Worm (Caenorhabditis elegans) whole organism, L4/young adult: ENCODE measurements around the gene srt-59.

Experiments
- W03F9.2 ChIP-seq: fragments of 150-350 bp; optimal IDR thresholded peaks from 2 replicates; lab custom pipeline; 2014; ENCODE audit warnings: missing biosample characterization, missing genetic modification characterization
- dao-5 ChIP-seq: sonication (generic microtip); optimal IDR thresholded peaks from 2 replicates; lab custom pipeline; 2016; ENCODE audit warnings: missing genotype, missing genetic modification characterization, moderate library complexity, missing compliant biosample characterization
- him-1 ChIP-seq: sonication (generic microtip); optimal IDR thresholded peaks from 2 replicates; lab custom pipeline; 2016; ENCODE audit warnings: missing genotype, missing genetic modification reagents, missing genetic modification characterization, missing compliant biosample characterization

srt-59 gene

DNA sequence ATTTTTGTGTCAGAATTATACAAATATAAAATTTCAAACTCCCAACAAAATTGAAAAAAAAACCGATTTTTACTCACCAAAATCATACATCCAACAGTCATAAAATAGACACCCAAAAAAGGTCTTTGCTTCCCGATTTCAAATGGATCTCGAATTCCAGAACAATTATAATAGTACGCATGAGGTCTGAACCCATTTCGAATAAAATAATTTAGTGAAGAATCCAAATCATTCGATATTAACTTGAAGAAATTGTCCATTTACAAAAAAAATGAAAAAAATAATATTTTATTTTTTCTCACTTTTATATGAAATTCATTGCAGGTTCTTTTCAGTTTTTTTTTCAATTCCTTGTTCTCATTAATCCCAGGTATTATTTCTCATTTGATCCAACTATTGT, at the start of gene srt-59:
srt-59 (minus strand) TSS at position 101 of the 400 bp plus-strand sequence.
- TF ChIP-seq dao-5 (tag; lab: Kevin White, UChicago) = no peak
- no peak for TF ChIP-seq W03F9.2
- no peak for TF ChIP-seq him-1 (tag; lab: Kevin White, UChicago)

DNA sequence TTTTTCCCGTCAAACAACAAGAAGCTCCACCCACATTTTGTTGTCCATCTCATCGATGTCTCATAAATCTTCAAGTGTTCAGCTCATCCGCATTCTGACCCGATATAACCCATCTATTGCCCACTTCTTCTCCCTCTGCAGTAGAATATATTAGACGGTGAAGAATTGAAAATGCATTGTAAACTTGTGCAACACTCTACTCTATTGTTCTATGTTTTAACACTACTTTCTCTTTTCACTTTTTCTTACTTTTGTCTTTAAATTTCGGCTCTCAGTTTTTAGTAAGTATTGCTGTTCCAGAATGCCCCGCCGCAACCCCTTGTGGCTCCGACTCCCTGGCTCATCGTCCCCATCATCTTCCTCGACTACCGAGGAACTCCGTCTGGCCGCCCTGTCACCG, 47.9 kb upstream of the srt-59 start, which contains the start of gene K11H12.9:
K11H12.9 (plus strand) TSS at position 301 of the 400 bp plus-strand sequence.
- TF ChIP-seq W03F9.2 (no peak), dao-5 (tag; lab: Kevin White, UChicago) (no peak), him-1 (tag; lab: Kevin White, UChicago) (no peak)

DNA sequence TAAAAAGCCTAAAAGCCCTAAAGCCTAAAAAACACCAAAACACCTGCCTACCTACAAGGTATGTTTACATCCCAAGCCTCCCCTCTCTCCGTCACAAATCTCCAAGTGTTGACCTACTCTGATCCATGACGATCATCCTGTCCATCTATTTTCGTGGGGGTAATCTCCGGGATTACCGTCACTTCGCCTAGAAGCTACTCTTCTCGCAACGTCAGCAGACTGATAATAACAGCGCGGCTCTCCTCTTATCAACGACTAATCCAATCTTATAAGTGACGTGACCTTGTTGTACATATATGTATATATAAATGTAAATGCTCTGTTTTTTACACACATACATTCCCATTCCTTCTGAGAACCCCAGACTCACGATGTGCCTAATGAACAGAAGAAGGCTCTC, 46.9 kb upstream of the srt-59 start:
- no peak for TF ChIP-seq W03F9.2
- no peak for TF ChIP-seq dao-5 (tag; lab: Kevin White, UChicago)
- no peak for TF ChIP-seq him-1 (tag; lab: Kevin White, UChicago)

DNA sequence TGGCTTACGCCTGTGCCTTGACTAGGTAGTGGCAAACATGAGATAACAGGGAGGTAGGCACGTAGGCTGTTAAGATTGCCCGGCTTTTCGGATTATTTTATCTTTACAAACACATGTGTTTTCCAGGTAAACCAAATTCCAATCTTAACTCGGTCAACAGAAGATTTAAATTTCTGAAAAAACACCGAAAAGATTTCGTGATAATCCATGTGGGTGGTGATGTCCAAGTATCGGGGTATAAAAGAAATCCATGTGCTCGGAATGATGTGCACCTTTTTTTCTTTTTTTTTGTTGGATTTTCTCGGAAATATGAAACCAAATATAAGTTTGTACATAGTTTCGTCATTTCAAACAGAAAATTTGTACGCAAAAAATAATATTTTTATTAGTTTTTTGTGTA, 42.0 kb upstream of the srt-59 start:
- TF ChIP-seq him-1 (tag; lab: Kevin White, UChicago) = no peak
- TF ChIP-seq dao-5 (tag; lab: Kevin White, UChicago) = no peak
- TF ChIP-seq W03F9.2 = no peak

DNA sequence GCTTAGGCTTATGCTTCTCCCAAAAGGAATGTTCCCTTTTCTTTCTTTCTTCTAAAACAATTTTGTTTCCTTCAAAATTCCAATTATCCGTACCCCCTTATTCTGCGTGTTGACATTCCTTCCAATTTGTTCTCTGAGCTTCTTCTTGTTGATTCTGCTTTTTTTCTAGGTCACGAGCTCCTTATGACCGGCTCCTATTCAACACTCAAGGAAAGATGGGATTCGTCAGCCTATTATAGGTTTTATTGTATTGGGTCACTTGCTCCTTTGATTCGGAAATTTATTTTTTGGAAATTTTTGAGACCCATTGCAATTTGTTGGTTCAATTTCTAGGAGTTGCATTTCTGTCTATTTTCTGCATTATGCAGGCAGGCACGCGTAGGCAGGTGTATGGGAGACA, 37.7 kb upstream of the srt-59 start:
- TF ChIP-seq W03F9.2 = no peak
- TF ChIP-seq dao-5 (tag; lab: Kevin White, UChicago) = no peak
- TF ChIP-seq him-1 (tag; lab: Kevin White, UChicago) = no peak

DNA sequence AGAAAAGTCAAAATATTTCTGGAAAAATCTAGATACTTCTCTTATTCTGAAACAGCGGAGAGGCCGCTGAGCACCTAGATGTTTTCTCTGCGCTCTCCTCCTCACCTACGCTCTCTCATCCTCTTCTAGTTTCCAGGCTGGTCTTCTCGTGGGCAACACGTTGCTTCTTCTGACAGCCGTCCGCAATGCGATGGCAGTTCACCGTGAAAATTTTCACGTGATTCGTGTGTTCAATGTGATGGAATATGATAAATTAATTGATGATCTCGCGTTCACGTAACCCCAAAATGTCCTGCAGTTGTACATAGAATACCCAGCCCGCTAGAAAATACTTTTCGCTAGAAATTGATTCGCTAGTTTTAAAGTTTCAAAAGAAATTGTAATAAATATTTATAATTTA, 32.1 kb upstream of the srt-59 start:
- TF ChIP-seq dao-5 (tag; lab: Kevin White, UChicago) = no peak
- no peak for TF ChIP-seq W03F9.2
- TF ChIP-seq him-1 (tag; lab: Kevin White, UChicago) = no peak

DNA sequence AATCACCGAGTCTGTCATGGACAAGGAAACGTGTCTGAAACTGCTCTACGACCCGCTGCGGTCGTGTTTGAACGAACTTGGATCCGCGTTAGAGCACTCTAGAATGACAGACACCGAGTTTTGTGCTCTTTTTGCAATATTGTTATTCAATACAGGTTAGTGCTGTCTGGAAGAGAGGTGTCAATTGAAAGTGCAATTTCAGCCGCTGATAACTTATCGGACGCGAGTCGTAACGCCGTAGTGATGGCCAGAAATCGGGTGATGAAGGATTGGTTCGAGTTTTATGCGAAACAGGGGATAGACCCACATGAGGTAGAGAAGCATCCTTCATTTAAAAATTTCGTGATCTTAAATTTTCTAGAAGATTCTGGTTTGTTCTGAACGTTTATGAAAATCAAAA, 30.4 kb upstream of the srt-59 start:
- TF ChIP-seq dao-5 (tag; lab: Kevin White, UChicago) = no peak

DNA sequence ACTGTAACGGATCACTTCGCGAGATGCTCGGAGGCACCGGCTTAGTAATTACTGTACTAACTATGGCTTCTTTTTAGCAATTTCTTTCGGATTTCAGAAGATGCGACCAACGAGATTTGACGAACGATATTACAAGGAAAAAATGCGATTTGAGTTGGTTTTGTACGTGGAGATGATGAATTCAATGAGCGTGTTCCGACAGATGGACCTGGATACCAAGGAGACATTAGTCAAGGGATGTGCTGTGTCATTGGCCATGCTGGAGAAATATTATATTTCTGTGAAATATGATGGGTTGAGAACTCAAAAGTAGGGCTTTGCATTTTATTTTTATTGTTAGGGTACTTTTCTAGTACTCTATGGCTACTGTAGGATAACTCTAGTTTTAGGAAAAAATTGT, 29.1 kb upstream of the srt-59 start:
- no peak for TF ChIP-seq dao-5 (tag; lab: Kevin White, UChicago)
- TF ChIP-seq him-1 (tag; lab: Kevin White, UChicago) = no peak
- TF ChIP-seq W03F9.2 = no peak

DNA sequence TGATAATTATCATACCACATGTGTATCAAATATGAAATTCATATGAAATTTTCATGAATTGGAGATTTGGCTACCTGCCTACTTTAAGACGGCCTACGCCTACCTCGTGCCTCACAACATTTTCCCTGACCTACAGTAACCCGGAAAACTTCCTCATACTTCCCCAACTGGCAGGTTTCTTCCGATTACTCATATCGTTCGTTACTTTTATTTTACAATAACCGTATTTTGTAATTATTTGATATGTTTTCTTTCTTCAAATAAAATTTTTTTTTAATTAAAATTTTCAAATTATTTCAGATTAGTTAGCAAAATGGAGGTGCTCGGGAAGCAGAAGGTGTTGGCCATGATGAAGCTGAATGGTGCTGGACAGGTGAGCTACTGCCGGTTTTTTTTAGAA, 25.7 kb upstream of the srt-59 start, which contains the start of gene nhr-76:
nhr-76 (plus strand) TSS at position 301 of the 400 bp plus-strand sequence.
- TF ChIP-seq W03F9.2 (no peak), dao-5 (tag; lab: Kevin White, UChicago) (no peak), him-1 (tag; lab: Kevin White, UChicago) (no peak)

DNA sequence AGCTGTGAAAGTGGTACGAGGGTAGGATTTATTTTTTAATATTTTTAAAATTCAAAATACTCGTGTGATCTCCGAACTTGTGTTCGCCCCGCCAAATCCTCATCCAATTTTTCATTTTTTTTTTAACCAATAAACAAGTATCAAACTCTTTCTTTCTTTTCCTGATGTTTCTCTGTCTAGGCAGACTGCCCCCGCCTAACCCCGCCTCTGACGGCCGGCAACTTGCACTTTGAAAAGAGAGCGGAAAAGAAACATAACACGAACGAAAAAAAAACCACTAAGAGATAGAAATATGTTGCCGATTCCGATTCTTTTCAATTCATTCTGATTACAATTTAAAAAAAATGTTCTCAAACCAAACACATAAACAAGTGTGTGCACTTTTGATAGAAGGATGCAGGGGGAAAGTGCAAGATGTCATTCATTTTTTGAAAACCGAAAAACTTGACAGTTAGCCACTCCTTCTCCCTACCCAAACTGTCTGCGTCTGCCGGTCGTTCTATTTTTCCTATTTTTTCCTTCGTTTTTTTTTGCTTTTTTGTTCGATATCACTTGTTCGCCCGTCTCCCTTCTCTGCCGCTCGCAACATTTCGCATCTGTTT, 24.6 kb upstream of the srt-59 start:
- TF ChIP-seq him-1 (tag; lab: Kevin White, UChicago) (no peak), W03F9.2 (no peak), dao-5 (tag; lab: Kevin White, UChicago) (no peak)

DNA sequence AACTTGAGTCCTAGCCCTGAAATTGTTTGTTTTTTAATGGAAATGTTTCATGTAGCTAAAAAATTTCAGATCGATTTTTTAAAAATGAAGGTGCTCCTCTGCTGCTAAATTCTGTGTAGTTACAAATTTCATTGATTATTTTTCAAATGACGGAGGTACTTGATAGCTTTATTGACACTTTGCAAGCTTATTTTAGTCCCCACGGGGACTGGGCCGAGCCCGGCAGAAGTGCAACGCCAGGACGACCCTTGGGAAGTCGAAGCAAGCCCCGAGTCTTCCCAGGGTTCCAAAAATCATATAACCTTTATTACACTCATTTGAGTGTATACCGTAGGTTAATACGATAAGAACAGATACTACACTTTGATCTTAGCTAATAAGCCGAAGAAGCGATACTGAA, 22.4 kb upstream of the srt-59 start:
- no peak for TF ChIP-seq dao-5 (tag; lab: Kevin White, UChicago)
- no peak for TF ChIP-seq him-1 (tag; lab: Kevin White, UChicago)
- TF ChIP-seq W03F9.2 = no peak

DNA sequence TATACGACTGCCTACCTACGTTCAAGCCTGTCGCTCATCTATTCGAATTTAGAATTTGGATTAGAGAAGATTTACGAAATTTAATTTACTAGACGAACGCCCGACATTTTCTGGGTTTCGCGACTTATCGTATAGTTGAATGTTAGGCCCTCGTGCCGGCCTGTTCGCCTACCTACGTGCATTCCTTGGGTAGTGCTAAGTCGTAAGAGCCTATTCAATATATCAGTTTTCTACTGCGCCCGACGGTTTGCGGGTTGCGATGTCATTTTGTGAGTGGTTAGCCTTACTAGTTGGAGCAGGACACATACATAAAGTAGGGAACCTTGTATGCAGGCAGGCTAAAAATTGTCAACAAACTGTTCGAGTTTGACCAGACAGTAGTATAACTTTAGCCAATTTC, 21.5 kb upstream of the srt-59 start:
- TF ChIP-seq him-1 (tag; lab: Kevin White, UChicago) (no peak), dao-5 (tag; lab: Kevin White, UChicago) (no peak), W03F9.2 (no peak)

DNA sequence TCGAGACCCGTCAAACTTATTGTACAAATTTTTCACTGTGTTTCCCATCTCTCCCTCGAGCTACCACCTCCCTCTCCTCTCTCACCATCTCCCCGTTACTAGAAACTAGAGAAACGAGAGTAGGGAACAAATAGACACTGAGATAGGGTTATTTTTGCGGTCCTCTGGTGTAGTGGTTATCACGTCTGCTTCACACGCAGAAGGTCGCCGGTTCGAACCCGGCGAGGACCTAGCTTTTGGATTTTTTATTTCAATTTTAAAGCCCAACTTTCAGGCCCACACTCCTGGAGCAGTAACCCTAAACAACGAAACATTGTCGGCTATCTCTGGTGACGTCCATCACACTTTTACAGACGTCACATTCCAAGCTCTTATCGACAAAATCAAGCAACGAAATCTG, 18.8 kb upstream of the srt-59 start:
- TF ChIP-seq him-1 (tag; lab: Kevin White, UChicago) = peak; percentile 56
- TF ChIP-seq dao-5 (tag; lab: Kevin White, UChicago) = peak; percentile 48
- no peak for TF ChIP-seq W03F9.2

DNA sequence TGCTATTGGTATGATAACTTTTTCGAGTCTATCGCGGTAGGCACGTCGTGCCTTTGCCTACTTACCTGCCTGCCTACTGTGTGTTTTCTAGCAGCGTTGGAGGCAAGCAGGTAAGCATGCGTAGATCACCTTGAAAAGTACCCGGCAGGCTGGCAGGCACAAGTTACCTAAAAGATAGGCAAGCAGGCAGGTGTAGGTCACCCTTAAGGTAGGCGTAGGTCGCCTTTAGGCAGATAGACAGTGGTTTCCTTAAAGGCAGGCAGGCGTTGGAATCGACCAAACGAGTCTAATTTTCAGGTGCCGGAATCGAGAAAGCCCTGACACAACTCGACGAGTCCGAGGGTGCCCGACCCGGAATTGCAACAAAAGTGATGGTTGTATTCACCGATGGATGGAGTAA, 18.3 kb upstream of the srt-59 start:
- no peak for TF ChIP-seq dao-5 (tag; lab: Kevin White, UChicago)
- TF ChIP-seq him-1 (tag; lab: Kevin White, UChicago) = no peak
- TF ChIP-seq W03F9.2 = no peak

DNA sequence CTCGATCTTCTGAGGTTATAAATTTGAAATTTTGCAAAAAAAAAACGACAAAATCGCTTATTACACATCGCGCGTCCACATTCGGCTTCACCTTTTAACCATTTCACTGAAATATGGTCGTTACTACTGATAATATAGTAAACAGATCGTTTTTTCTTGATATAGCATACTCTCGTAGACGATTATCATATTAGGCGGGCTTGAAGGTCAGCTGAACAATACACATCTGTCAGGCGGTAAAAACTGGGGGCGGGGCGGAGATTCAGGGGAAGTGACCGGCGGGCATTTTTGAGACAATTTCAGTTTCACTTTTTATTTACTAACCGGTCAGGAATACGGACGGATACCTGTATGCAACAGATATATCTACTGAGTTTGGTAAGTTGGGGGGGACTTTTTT, 13.7 kb upstream of the srt-59 start, which contains the start of gene C18H7.1:
C18H7.1 (plus strand) TSS at position 301 of the 400 bp plus-strand sequence.
- no peak for TF ChIP-seq W03F9.2
- no peak for TF ChIP-seq him-1 (tag; lab: Kevin White, UChicago)
- TF ChIP-seq dao-5 (tag; lab: Kevin White, UChicago) = no peak
